Worm (Caenorhabditis elegans) whole organism, L2 larva: Measurements from ENCODE around the gene alg-2.

ENCODE experiments used
- F13H6.1 ChIP-seq: sonication (generic microtip); optimal IDR thresholded peaks from 2 replicates; lab custom pipeline; 2016; ENCODE audit warnings: missing genetic modification characterization, missing compliant biosample characterization
- R02D3.7 ChIP-seq: fragments of 150-350 bp; optimal IDR thresholded peaks from 2 replicates; lab custom pipeline; 2014; ENCODE audit warnings: missing biosample characterization, missing genetic modification characterization
- aly-2 ChIP-seq: fragments of 150-350 bp; optimal IDR thresholded peaks from 2 replicates; lab custom pipeline; 2014; ENCODE audit warnings: missing biosample characterization, missing genetic modification characterization
- ama-1 ChIP-seq: fragments of 150-350 bp; optimal IDR thresholded peaks from 2 replicates; lab custom pipeline; 2018; ENCODE audit warnings: inconsistent platforms
- elt-3 ChIP-seq: sonication (generic microtip); optimal IDR thresholded peaks from 2 replicates; lab custom pipeline; 2017; ENCODE audit warnings: missing biosample characterization, missing genetic modification characterization
- mdl-1 ChIP-seq, 2 experiments: fragments of 150-350 bp in 1 of 2; sonication (generic microtip) in 1 of 2; optimal IDR thresholded peaks; 2 replicates each; lab custom pipeline; 2017; ENCODE audit warnings: missing biosample characterization in 2 of 2, missing genetic modification characterization in 2 of 2
- nhr-237 ChIP-seq: fragments of 150-350 bp; optimal IDR thresholded peaks from 2 replicates; lab custom pipeline; 2014; ENCODE audit warnings: missing biosample characterization, missing genetic modification characterization
- unc-39 ChIP-seq: fragments of 150-350 bp; optimal IDR thresholded peaks from 2 replicates; lab custom pipeline; 2014; ENCODE audit warnings: missing biosample characterization, missing genetic modification characterization
- unc-55 ChIP-seq: fragments of 150-350 bp; sonication (generic microtip); optimal IDR thresholded peaks from 3 replicates; lab custom pipeline; 2014; ENCODE audit warnings: missing biosample characterization, missing genetic modification reagents, missing genetic modification characterization
- unc-62 ChIP-seq: fragments of 150-350 bp; optimal IDR thresholded peaks from 2 replicates; lab custom pipeline; 2014; ENCODE audit warnings: missing biosample characterization, missing genetic modification reagents, missing genetic modification characterization
- zag-1 ChIP-seq: fragments of 150-350 bp; optimal IDR thresholded peaks from 2 replicates; lab custom pipeline; 2014; ENCODE audit warnings: missing biosample characterization, missing genetic modification characterization
- ztf-11 ChIP-seq: sonication (generic microtip); optimal IDR thresholded peaks from 2 replicates; lab custom pipeline; 2017; ENCODE audit warnings: missing biosample characterization, missing genetic modification characterization

- no peak for TF ChIP-seq aly-2 (tag; lab: Kevin White, UChicago)
- TF ChIP-seq unc-39 (tag; lab: Kevin White, UChicago): no peak
- no peak for TF ChIP-seq unc-62 (GFP tag; lab: Kevin White, UChicago)
- TF ChIP-seq R02D3.7 (tag; lab: Kevin White, UChicago): no peak
- no peak for TF ChIP-seq F13H6.1 (tag; lab: Kevin White, UChicago)
- TF ChIP-seq ama-1 (lab: Kevin White, UChicago): no peak
- no peak for TF ChIP-seq ztf-11 (tag; lab: Kevin White, UChicago)
- TF ChIP-seq elt-3: no peak
- no peak for TF ChIP-seq zag-1 (tag; lab: Kevin White, UChicago)
- TF ChIP-seq unc-55 (GFP tag; lab: Kevin White, UChicago): no peak
- no peak for TF ChIP-seq mdl-1 (tag; optimal IDR thresholded peaks at IDR 0.05; lab: Kevin White, UChicago)
- TF ChIP-seq nhr-237: no peak
Observed at ce11 chrII:866801-867200, 6.2 kb upstream of the alg-2 start, which contains the start of gene Y46B2A.3.
